Worm (Caenorhabditis elegans) whole organism, L3 larva: ENCODE data around the gene ZK616.5.

ENCODE experiments used
- ceh-82 ChIP-seq: fragments of 150-350 bp; optimal IDR thresholded peaks from 2 replicates; lab custom pipeline; 2014; ENCODE audit warnings: missing biosample characterization, missing genetic modification characterization
- egl-27 ChIP-seq: sonication (generic microtip); optimal IDR thresholded peaks from 4 replicates; lab custom pipeline; 2017; ENCODE audit warnings: missing biosample characterization, missing genetic modification reagents, missing genetic modification characterization
- fos-1 ChIP-seq: fragments of 150-350 bp; optimal IDR thresholded peaks from 2 replicates; lab custom pipeline; 2014; ENCODE audit warnings: missing biosample characterization, missing genetic modification characterization
- hmg-11 ChIP-seq: sonication (generic microtip); optimal IDR thresholded peaks from 2 replicates; lab custom pipeline; 2016; ENCODE audit warnings: missing genetic modification characterization, missing compliant biosample characterization
- jun-1 ChIP-seq: fragments of 150-350 bp; optimal IDR thresholded peaks from 2 replicates; lab custom pipeline; 2014; ENCODE audit warnings: missing biosample characterization, missing genetic modification reagents, missing genetic modification characterization
- nhr-11 ChIP-seq: fragments of 150-350 bp; optimal IDR thresholded peaks from 2 replicates; lab custom pipeline; 2014; ENCODE audit warnings: missing biosample characterization, missing genetic modification characterization
- nhr-23 ChIP-seq: fragments of 150-350 bp; optimal IDR thresholded peaks from 2 replicates; lab custom pipeline; 2014; ENCODE audit warnings: missing biosample characterization, missing genetic modification reagents, missing genetic modification characterization
- nhr-237 ChIP-seq: fragments of 150-350 bp; optimal IDR thresholded peaks from 2 replicates; lab custom pipeline; 2014; ENCODE audit warnings: missing biosample characterization, missing genetic modification characterization
- nhr-77 ChIP-seq: fragments of 150-350 bp; optimal IDR thresholded peaks from 2 replicates; lab custom pipeline; 2014; ENCODE audit warnings: missing biosample characterization, missing genetic modification characterization
- unc-62 ChIP-seq: fragments of 150-350 bp; sonication (generic microtip); optimal IDR thresholded peaks from 4 replicates; lab custom pipeline; 2014; ENCODE audit warnings: missing biosample characterization, missing genetic modification reagents, missing genetic modification characterization
- ztf-11 ChIP-seq: fragments of 150-350 bp; optimal IDR thresholded peaks from 2 replicates; lab custom pipeline; 2014; ENCODE audit warnings: missing biosample characterization, missing genetic modification characterization

- no peak for TF ChIP-seq nhr-11 (tag; lab: Kevin White, UChicago)
- TF ChIP-seq jun-1 (tag; lab: Kevin White, UChicago), result no peak
- no peak for TF ChIP-seq hmg-11 (tag; lab: Kevin White, UChicago)
- TF ChIP-seq ceh-82 (tag; lab: Kevin White, UChicago), result no peak
- TF ChIP-seq nhr-77 (tag; lab: Kevin White, UChicago), result no peak
- TF ChIP-seq egl-27 (tag; lab: Kevin White, UChicago), result no peak
- TF ChIP-seq nhr-23 (tag; lab: Kevin White, UChicago), result no peak
- TF ChIP-seq nhr-237 (tag; lab: Kevin White, UChicago), result no peak
- TF ChIP-seq ztf-11 (tag; lab: Kevin White, UChicago), result no peak
- no peak for TF ChIP-seq unc-62 (GFP tag; lab: Kevin White, UChicago)
- TF ChIP-seq fos-1, result no peak
These were observed 23.8 kb upstream of the ZK616.5 start for ce11 chrIV:5367899-5368298.
